Fruit fly (Drosophila melanogaster): ENCODE results near the gene Or85f.

Or85f gene

DNA sequence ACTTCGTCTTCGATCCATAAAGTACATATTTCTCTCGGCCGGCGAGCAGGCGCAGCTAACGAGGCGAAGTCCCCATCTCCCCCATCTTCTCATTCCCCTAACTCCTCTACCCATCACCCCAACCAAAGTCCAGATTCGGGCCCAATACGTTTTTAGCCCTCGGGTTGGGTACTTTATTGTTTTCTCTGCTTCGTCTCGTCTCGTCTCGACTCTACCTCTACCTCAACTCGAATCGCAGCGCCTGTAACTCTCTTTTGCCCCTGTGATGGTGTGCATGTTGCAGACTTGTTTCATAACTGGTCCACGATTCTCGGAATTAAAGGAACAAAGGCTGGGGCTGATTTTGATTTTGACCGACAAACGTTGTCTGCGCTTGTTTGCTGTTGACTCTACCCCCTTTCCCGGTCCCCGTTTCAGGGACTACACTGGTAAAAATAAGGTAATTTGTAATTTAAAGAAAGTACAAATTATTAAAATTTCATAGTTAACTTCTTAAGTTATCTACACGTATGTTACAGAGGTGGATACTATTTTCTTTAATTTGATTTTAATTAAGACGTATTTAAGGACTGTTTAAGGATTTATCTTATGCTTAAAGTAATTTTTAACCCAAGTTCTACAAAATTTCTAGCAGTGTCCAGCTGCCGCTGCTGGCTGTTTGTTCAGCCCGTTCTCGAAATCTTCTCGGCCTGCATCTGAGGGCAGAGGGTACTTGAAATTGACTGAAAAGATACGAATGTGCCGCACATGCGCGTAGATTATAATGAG, 19.2 kb upstream of the Or85f start (continued):
- no peak for TF ChIP-seq ato (GFP tag; IDR thresholded peaks at IDR 0.05; ENCODE audit: partially characterized antibody)
- TF ChIP-seq Fer2 (tag; optimal IDR thresholded peaks at IDR 0.05), result no peak
- TF ChIP-seq CG6654 (GFP tag; optimal IDR thresholded peaks at IDR 0.05), result no peak
- TF ChIP-seq CG13894 (tag; optimal IDR thresholded peaks at IDR 0.05), result no peak
- peak; percentile 78 for TF ChIP-seq CG8924 (tag; optimal IDR thresholded peaks at IDR 0.05)
- TF ChIP-seq CG10565 (GFP tag; optimal IDR thresholded peaks at IDR 0.05), result no peak
- TF ChIP-seq CG34376 (GFP tag; optimal IDR thresholded peaks at IDR 0.05), result no peak
- peak; percentile 79 for TF ChIP-seq grn (GFP tag; optimal IDR thresholded peaks at IDR 0.05)
- no peak for TF ChIP-seq ash1 (GFP tag; optimal IDR thresholded peaks at IDR 0.05)
- peak; percentile 63; the same call in 1 of the 2 replicates for TF ChIP-seq CG10959 (GFP tag; IDR thresholded peaks at IDR 0.05)
- no peak for TF ChIP-seq Hey (tag; optimal IDR thresholded peaks at IDR 0.05)
- peak; percentile 65 for TF ChIP-seq fd102C (GFP tag; optimal IDR thresholded peaks at IDR 0.05)
- TF ChIP-seq CG12104 (GFP tag; optimal IDR thresholded peaks at IDR 0.05), result peak; percentile 27
- TF ChIP-seq slbo (GFP tag; IDR thresholded peaks at IDR 0.05), result no peak
- TF ChIP-seq CG6765 (GFP tag; optimal IDR thresholded peaks at IDR 0.05), result no peak
- peak; percentile 44 for TF ChIP-seq CG30431 (GFP tag; optimal IDR thresholded peaks at IDR 0.05)
- TF ChIP-seq zen2 (GFP tag; IDR thresholded peaks at IDR 0.05; ENCODE audit: partially characterized antibody), result no peak
- peak; percentile 85 for TF ChIP-seq CG33557 (GFP tag; optimal IDR thresholded peaks at IDR 0.05)
- no peak for TF ChIP-seq gt (GFP tag; IDR thresholded peaks at IDR 0.05)
- peak; percentile 80 for TF ChIP-seq CG17361 (GFP tag; IDR thresholded peaks at IDR 0.05)
- no peak for TF ChIP-seq Mrtf (GFP tag; IDR thresholded peaks at IDR 0.05)
- no peak for TF ChIP-seq ttk (GFP tag; IDR thresholded peaks at IDR 0.05)
- no peak for TF ChIP-seq CG9797 (GFP tag; optimal IDR thresholded peaks at IDR 0.05)
- TF ChIP-seq CG1832 (GFP tag; optimal IDR thresholded peaks at IDR 0.05), result no peak
- no peak for TF ChIP-seq Adf1 (GFP tag; IDR thresholded peaks at IDR 0.05)
- TF ChIP-seq CG8089 (GFP tag; optimal IDR thresholded peaks at IDR 0.05), result no peak
- TF ChIP-seq kni (GFP tag; optimal IDR thresholded peaks at IDR 0.05), result peak; percentile 90
- TF ChIP-seq scrt (GFP tag; optimal IDR thresholded peaks at IDR 0.05), result peak; percentile 4
- TF ChIP-seq otp (GFP tag; IDR thresholded peaks at IDR 0.05), result no peak
- TF ChIP-seq CG9609 (GFP tag; optimal IDR thresholded peaks at IDR 0.05), result no peak
- TF ChIP-seq CG32772 (GFP tag; IDR thresholded peaks at IDR 0.05), result peak; percentile 27; the same call in 1 of the 2 replicates
- TF ChIP-seq CG8290 (GFP tag; optimal IDR thresholded peaks at IDR 0.05), result peak; percentile 31
- peak in 1 of 2 experiments; percentile 37 for TF ChIP-seq CG8290 (tag; optimal IDR thresholded peaks at IDR 0.05)
- TF ChIP-seq br (optimal IDR thresholded peaks at IDR 0.05), result no peak
- TF ChIP-seq toy (GFP tag; IDR thresholded peaks at IDR 0.05), result no peak
- no peak for TF ChIP-seq CG7372 (GFP tag; IDR thresholded peaks at IDR 0.05)
- no peak for TF ChIP-seq CG4854 (GFP tag; optimal IDR thresholded peaks at IDR 0.05)
- peak; percentile 51 for TF ChIP-seq CG30403 (GFP tag; optimal IDR thresholded peaks at IDR 0.05)
- TF ChIP-seq Abd-B (GFP tag; optimal IDR thresholded peaks at IDR 0.05), result peak; percentile 9
- TF ChIP-seq en (GFP tag; optimal IDR thresholded peaks at IDR 0.05), result no peak
- TF ChIP-seq CG18262 (tag; optimal IDR thresholded peaks at IDR 0.05), result peak; percentile 91
- TF ChIP-seq Ets65A (GFP tag), result peak; percentile 32
- no peak for TF ChIP-seq pfk (GFP tag; optimal IDR thresholded peaks at IDR 0.05)
- TF ChIP-seq lola (GFP tag; optimal IDR thresholded peaks at IDR 0.05), result peak in 1 of 3 experiments; percentile 90
- TF ChIP-seq CG12299 (tag; optimal IDR thresholded peaks at IDR 0.05), result no peak
- TF ChIP-seq mirr (GFP tag; optimal IDR thresholded peaks at IDR 0.05), result no peak
- TF ChIP-seq CG14860 (GFP tag; IDR thresholded peaks at IDR 0.05; ENCODE audit: partially characterized antibody), result no peak
- TF ChIP-seq CG3726 (GFP tag; IDR thresholded peaks at IDR 0.05), result no peak
- TF ChIP-seq nerfin-2 (GFP tag; IDR thresholded peaks at IDR 0.05; ENCODE audit: partially characterized antibody), result no peak
- no peak for TF ChIP-seq Dll (GFP tag; IDR thresholded peaks at IDR 0.05; ENCODE audit: partially characterized antibody)
